Fruit fly (Drosophila melanogaster) whole organism, embryonic: ENCODE measurements around the gene MTF-1.
A peak's percentile ranks its signal among the peaks of the same experiment; 100 is the strongest.

Experiments used
- CG10209 ChIP-seq: fragments of 200-800 bp; sonication (Bioruptor generic); optimal IDR thresholded peaks from 3 replicates; lab custom pipeline; 2017; ENCODE audit warnings: missing biosample characterization, mild to moderate bottlenecking, missing genetic modification characterization, missing genetic modification reagents
- CG10431 ChIP-seq: fragments of 200-800 bp; sonication (Bioruptor generic); optimal IDR thresholded peaks from 3 replicates; lab custom pipeline; 2018; ENCODE audit warnings: missing biosample characterization, mild to moderate bottlenecking, missing genetic modification characterization
- CG10979 ChIP-seq: fragments of 200-800 bp; sonication (Bioruptor generic); optimal IDR thresholded peaks from 2 replicates; lab custom pipeline; 2018; ENCODE audit warnings: missing biosample characterization, mild to moderate bottlenecking, missing genetic modification characterization, moderate library complexity
- CG14441 ChIP-seq: fragments of 200-800 bp; sonication (Bioruptor generic); IDR thresholded peaks from 2 replicates; pipeline ENCODE4 v1.3.6; 2022; ENCODE audit warnings: missing biosample characterization, missing genetic modification characterization
- CG14667 ChIP-seq: fragments of 200-800 bp; sonication (Bioruptor generic); IDR thresholded peaks from 2 replicates; pipeline ENCODE4 v1.3.6; 2022; ENCODE audit warnings: missing biosample characterization, missing genetic modification characterization
- CG15011 ChIP-seq: fragments of 200-800 bp; sonication (Bioruptor generic); optimal IDR thresholded peaks from 3 replicates; lab custom pipeline; 2018; ENCODE audit warnings: missing biosample characterization, mild to moderate bottlenecking, missing genetic modification characterization
- CG18764 ChIP-seq: fragments of 200-800 bp; sonication (Bioruptor generic); optimal IDR thresholded peaks from 3 replicates; lab custom pipeline; 2016; ENCODE audit warnings: missing biosample characterization, missing genetic modification characterization
- CG2116 ChIP-seq: fragments of 200-800 bp; sonication (Bioruptor generic); optimal IDR thresholded peaks from 3 replicates; lab custom pipeline; 2018; ENCODE audit warnings: missing biosample characterization, mild to moderate bottlenecking, missing genetic modification characterization
- CG30020 ChIP-seq: fragments of 200-800 bp; optimal IDR thresholded peaks from 2 replicates; lab custom pipeline; 2019; ENCODE audit warnings: missing biosample characterization, mild to moderate bottlenecking, missing genetic modification characterization, moderate library complexity
- CG6254 ChIP-seq: fragments of 200-800 bp; sonication (Bioruptor generic); optimal IDR thresholded peaks from 3 replicates; lab custom pipeline; 2017; ENCODE audit warnings: mild to moderate bottlenecking, missing biosample characterization, missing genetic modification reagents, missing genetic modification characterization
- CG8281 ChIP-seq: fragments of 200-800 bp; sonication (Bioruptor generic); optimal IDR thresholded peaks from 2 replicates; lab custom pipeline; 2018; ENCODE audit warnings: missing biosample characterization, mild to moderate bottlenecking, missing genetic modification characterization, moderate library complexity
- CG8290 ChIP-seq, 3 experiments: fragments of 200-800 bp; sonication (Bioruptor generic); optimal IDR thresholded peaks; 2 replicates each; lab custom pipeline; 2016 to 2019; ENCODE audit warnings: missing biosample characterization in 3 of 3, missing genetic modification characterization in 3 of 3, mild to moderate bottlenecking in 2 of 3, moderate library complexity in 1 of 3
- CG9932 ChIP-seq: fragments of 200-800 bp; sonication (Bioruptor generic); IDR thresholded peaks from 2 replicates; pipeline ENCODE4 v1.3.6; 2022; ENCODE audit warnings: missing biosample characterization, missing genetic modification characterization
- Deaf1 ChIP-seq: fragments of 200-800 bp; optimal IDR thresholded peaks from 3 replicates; lab custom pipeline; 2019; ENCODE audit warnings: missing biosample characterization, mild to moderate bottlenecking, missing genetic modification characterization, moderate library complexity
- Dek ChIP-seq: fragments of 200-800 bp; sonication (Bioruptor generic); optimal IDR thresholded peaks from 3 replicates; lab custom pipeline; 2019; ENCODE audit warnings: missing biosample characterization, mild to moderate bottlenecking, missing genetic modification characterization, moderate library complexity
- Gsc ChIP-seq: fragments of 200-800 bp; sonication (Bioruptor generic); IDR thresholded peaks from 2 replicates; pipeline ENCODE4 v1.3.6; 2022; ENCODE audit warnings: missing biosample characterization, missing genetic modification characterization
- Med ChIP-seq: fragments of 200-800 bp; sonication (Bioruptor generic); peaks from one replicate; lab custom pipeline; 2016; ENCODE audit warnings: missing biosample characterization, missing genetic modification characterization, mild to moderate bottlenecking, inconsistent platforms, moderate library complexity
- Meics ChIP-seq: fragments of 200-800 bp; sonication (Bioruptor generic); optimal IDR thresholded peaks from 2 replicates; lab custom pipeline; 2017; ENCODE audit warnings: missing biosample characterization, mild to moderate bottlenecking, missing genetic modification characterization
- Mes4 ChIP-seq: fragments of 200-800 bp; sonication (Bioruptor generic); optimal IDR thresholded peaks from 2 replicates; lab custom pipeline; 2016; ENCODE audit warnings: missing biosample characterization, missing genetic modification characterization
- NFAT ChIP-seq: fragments of 200-800 bp; sonication (Bioruptor generic); IDR thresholded peaks from 2 replicates; pipeline ENCODE4 v1.3.6; 2022; ENCODE audit warnings: missing biosample characterization, missing genetic modification characterization
- Neu2 ChIP-seq: fragments of 200-800 bp; sonication (Bioruptor generic); optimal IDR thresholded peaks from 3 replicates; lab custom pipeline; 2016; ENCODE audit warnings: missing biosample characterization, missing genetic modification characterization, borderline replicate concordance
- Oaz ChIP-seq: fragments of 200-800 bp; sonication (Bioruptor generic); IDR thresholded peaks from 2 replicates; pipeline ENCODE4 v1.3.6; 2022; ENCODE audit warnings: missing biosample characterization, missing genetic modification characterization
- Optix ChIP-seq: fragments of 200-800 bp; sonication (Bioruptor generic); IDR thresholded peaks from 3 replicates; pipeline ENCODE4 v1.3.6; 2022; ENCODE audit warnings: missing biosample characterization, missing genetic modification characterization
- Poxn ChIP-seq: fragments of 200-800 bp; sonication (Bioruptor generic); IDR thresholded peaks from 2 replicates; pipeline ENCODE4 v1.3.6; 2022; ENCODE audit warnings: missing biosample characterization, missing genetic modification characterization
- Ptx1 ChIP-seq: fragments of 200-800 bp; sonication (Bioruptor generic); IDR thresholded peaks from 2 replicates; pipeline ENCODE4 v1.3.6; 2022; ENCODE audit warnings: missing biosample characterization, missing genetic modification characterization
- Sox100B ChIP-seq: fragments of 200-800 bp; sonication (Bioruptor generic); optimal IDR thresholded peaks from 3 replicates; lab custom pipeline; 2018; ENCODE audit warnings: missing biosample characterization, mild to moderate bottlenecking, missing genetic modification characterization
- Sry-β ChIP-seq: fragments of 200-800 bp; sonication (Bioruptor generic); optimal IDR thresholded peaks from 2 replicates; lab custom pipeline; 2018; ENCODE audit warnings: missing biosample characterization, mild to moderate bottlenecking, missing genetic modification characterization, moderate library complexity
- Xbp1 ChIP-seq: fragments of 200-800 bp; sonication (Bioruptor generic); optimal IDR thresholded peaks from 3 replicates; lab custom pipeline; 2016; ENCODE audit warnings: missing biosample characterization, mild to moderate bottlenecking, missing genetic modification characterization
- YL-1 ChIP-seq: fragments of 200-800 bp; sonication (Bioruptor generic); optimal IDR thresholded peaks from 3 replicates; lab custom pipeline; 2017; ENCODE audit warnings: missing biosample characterization, mild to moderate bottlenecking, missing genetic modification characterization
- ato ChIP-seq: fragments of 200-800 bp; sonication (Bioruptor generic); IDR thresholded peaks from 2 replicates; pipeline ENCODE4 v1.3.6; 2022; ENCODE audit warnings: missing biosample characterization, missing genetic modification characterization; ENCODE audit not compliant: partially characterized antibody
- az2 ChIP-seq: fragments of 200-800 bp; sonication (Bioruptor generic); optimal IDR thresholded peaks from 3 replicates; lab custom pipeline; 2016; ENCODE audit warnings: missing biosample characterization, missing genetic modification characterization
- bcd ChIP-seq: fragments of 200-800 bp; sonication (Bioruptor generic); optimal IDR thresholded peaks from 2 replicates; lab custom pipeline; 2017; ENCODE audit warnings: missing biosample characterization, mild to moderate bottlenecking, missing genetic modification characterization
- bsh ChIP-seq, 2 experiments: fragments of 200-800 bp; sonication (Bioruptor generic); optimal IDR thresholded peaks; 2 replicates each; lab custom pipeline; 2017 to 2018; ENCODE audit warnings: mild to moderate bottlenecking in 2 of 2, missing biosample characterization in 2 of 2, missing genetic modification characterization in 2 of 2, moderate library complexity in 1 of 2
- caup ChIP-seq: fragments of 200-800 bp; sonication (Bioruptor generic); optimal IDR thresholded peaks from 3 replicates; lab custom pipeline; 2017; ENCODE audit warnings: missing biosample characterization, mild to moderate bottlenecking, missing genetic modification characterization, moderate library complexity; ENCODE audit not compliant: severe bottlenecking
- chif ChIP-seq, 2 experiments: fragments of 200-800 bp; sonication (Bioruptor generic); optimal IDR thresholded peaks; 3 replicates each; lab custom pipeline; 2016; ENCODE audit warnings: missing biosample characterization in 2 of 2, missing genetic modification characterization in 2 of 2
- ci ChIP-seq: fragments of 200-800 bp; sonication (Bioruptor generic); IDR thresholded peaks from 3 replicates; pipeline ENCODE4 v1.3.6; 2022; ENCODE audit warnings: missing biosample characterization, missing genetic modification characterization
- dpn ChIP-seq, 2 experiments: fragments of 200-800 bp; sonication (Bioruptor generic); optimal IDR thresholded peaks; 3 replicates each; lab custom pipeline; 2016; ENCODE audit warnings: missing biosample characterization in 2 of 2, missing genetic modification characterization in 2 of 2
- gcm ChIP-seq: fragments of 200-800 bp; sonication (Bioruptor generic); optimal IDR thresholded peaks from 2 replicates; lab custom pipeline; 2019; ENCODE audit warnings: missing biosample characterization, mild to moderate bottlenecking, missing genetic modification characterization, moderate library complexity
- gfzf ChIP-seq: fragments of 200-800 bp; sonication (Bioruptor generic); optimal IDR thresholded peaks from 2 replicates; lab custom pipeline; 2016; ENCODE audit warnings: missing biosample characterization, mild to moderate bottlenecking, missing genetic modification characterization, moderate library complexity
- hbn ChIP-seq: fragments of 200-800 bp; sonication (Bioruptor generic); IDR thresholded peaks from 2 replicates; pipeline ENCODE4 v1.3.6; 2022; ENCODE audit warnings: missing biosample characterization, missing genetic modification characterization; ENCODE audit not compliant: partially characterized antibody
- lola ChIP-seq, 3 experiments: fragments of >200 bp in 2 of 3; fragments of 200-800 bp in 1 of 3; sonication (Bioruptor generic) in 1 of 3; optimal IDR thresholded peaks; 2 replicates each; lab custom pipeline; 2017 to 2019; ENCODE audit warnings: missing biosample characterization in 3 of 3, missing genetic modification characterization in 3 of 3, mild to moderate bottlenecking in 1 of 3, moderate library complexity in 1 of 3
- nerfin-1 ChIP-seq: fragments of 200-800 bp; sonication (Bioruptor generic); optimal IDR thresholded peaks from 3 replicates; lab custom pipeline; 2019; ENCODE audit warnings: missing biosample characterization, mild to moderate bottlenecking, missing genetic modification characterization, moderate library complexity
- onecut ChIP-seq: fragments of 200-800 bp; sonication (Bioruptor generic); IDR thresholded peaks from 2 replicates; pipeline ENCODE4 v1.3.6; 2022; ENCODE audit warnings: missing biosample characterization, missing genetic modification characterization
- pho ChIP-seq: fragments of 200-800 bp; sonication (Bioruptor generic); optimal IDR thresholded peaks from 2 replicates; lab custom pipeline; 2016; ENCODE audit warnings: missing biosample characterization, missing genetic modification characterization
- pzg ChIP-seq: fragments of 200-800 bp; sonication (Bioruptor generic); optimal IDR thresholded peaks from 3 replicates; lab custom pipeline; 2018; ENCODE audit warnings: missing biosample characterization, mild to moderate bottlenecking, missing genetic modification characterization, moderate library complexity
- row ChIP-seq: fragments of 200-800 bp; sonication (Bioruptor generic); IDR thresholded peaks from 3 replicates; pipeline ENCODE4 v1.3.6; 2022; ENCODE audit warnings: missing biosample characterization, missing genetic modification characterization
- sens-2 ChIP-seq: fragments of 200-800 bp; sonication (Bioruptor generic); IDR thresholded peaks from 2 replicates; pipeline ENCODE4 v1.3.6; 2022; ENCODE audit warnings: missing biosample characterization, missing genetic modification characterization
- slbo ChIP-seq: fragments of 200-800 bp; sonication (Bioruptor generic); IDR thresholded peaks from 2 replicates; pipeline ENCODE4 v1.3.6; 2022; ENCODE audit warnings: missing biosample characterization, missing genetic modification characterization
- zfh1 ChIP-seq: fragments of 200-800 bp; sonication (Bioruptor generic); IDR thresholded peaks from 3 replicates; pipeline ENCODE4 v1.3.6; 2022; ENCODE audit warnings: missing biosample characterization, missing genetic modification characterization

Gene MTF-1

DNA sequence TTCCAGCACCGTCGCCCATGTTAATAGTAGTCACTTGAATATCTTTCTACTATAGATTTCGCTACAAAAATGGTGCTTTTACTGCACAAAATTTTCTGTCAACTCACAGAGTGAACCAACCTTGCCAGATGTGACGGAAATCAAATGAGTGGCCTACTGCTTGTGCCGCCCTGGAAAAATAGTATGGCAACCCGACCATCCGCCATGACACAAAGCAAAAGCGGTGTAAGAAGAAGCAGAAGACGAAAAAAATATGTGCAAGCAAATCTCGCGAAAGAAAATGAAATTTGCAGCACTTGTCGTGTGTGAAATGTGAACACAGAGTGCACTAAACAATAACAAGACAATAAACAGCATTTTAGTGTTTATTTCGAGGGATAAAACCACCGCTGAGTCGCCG lies 46.7 kb downstream of the MTF-1 start, which contains the start of the genes Uch-L5 and Jarid2 (continued):
- no peak for TF ChIP-seq CG6254 (GFP tag; lab: Kevin White, UChicago)
- TF ChIP-seq CG8290 (GFP tag; optimal IDR thresholded peaks at IDR 0.05; lab: Kevin White, UChicago): no peak
- TF ChIP-seq CG8290 (tag; optimal IDR thresholded peaks at IDR 0.05; lab: Kevin White, UChicago): no peak
- TF ChIP-seq zfh1: no peak
- 0 out of 2 replicates have a peak, but pooled peaks have one; percentile 23 for TF ChIP-seq Ptx1 (GFP tag; lab: Robert Waterston, UW)
- TF ChIP-seq bsh (GFP tag; optimal IDR thresholded peaks at IDR 0.05; lab: Kevin White, UChicago): peak in 1 of 2 experiments; percentile 0
- 0 out of 3 replicates have a peak, but pooled peaks have one; percentile 37 for TF ChIP-seq Optix (GFP tag; lab: Robert Waterston, UW)
- TF ChIP-seq Deaf1 (tag; lab: Kevin White, UChicago): peak; percentile 10
- peak; percentile 33 to 38 for TF ChIP-seq chif (GFP tag; optimal IDR thresholded peaks at IDR 0.05; lab: Kevin White, UChicago)
- no peak for TF ChIP-seq Dek (tag; lab: Kevin White, UChicago)
- TF ChIP-seq CG18764 (GFP tag; lab: Kevin White, UChicago): peak; percentile 23
- peak; percentile 42 for TF ChIP-seq gfzf
- peak; percentile 15 for TF ChIP-seq CG10209
- peak; percentile 52 for TF ChIP-seq bcd (GFP tag; lab: Kevin White, UChicago)
- TF ChIP-seq Gsc (GFP tag; lab: Robert Waterston, UW): no peak
- TF ChIP-seq onecut (GFP tag; lab: Robert Waterston, UW): peak; percentile 31
- peak; percentile 95 for TF ChIP-seq pzg (GFP tag; lab: Kevin White, UChicago)
- TF ChIP-seq CG9932 (GFP tag; lab: Robert Waterston, UW): peak; percentile 23; the same call in 1 of the 2 replicates
- peak; percentile 37 for TF ChIP-seq caup (GFP tag; lab: Kevin White, UChicago)
- no peak for TF ChIP-seq Neu2 (GFP tag; lab: Kevin White, UChicago)
- TF ChIP-seq Meics (GFP tag; lab: Kevin White, UChicago): peak; percentile 57
- TF ChIP-seq CG14441 (GFP tag; lab: Robert Waterston, UW): 0 out of 2 replicates have a peak, but pooled peaks have one; percentile 12
- TF ChIP-seq row (GFP tag; lab: Robert Waterston, UW): peak; percentile 37; the same call in 2 of the 3 replicates
- TF ChIP-seq NFAT: peak; percentile 69
- TF ChIP-seq Oaz (GFP tag; lab: Robert Waterston, UW): no peak
- peak; percentile 51 for TF ChIP-seq pho
- no peak for TF ChIP-seq lola (GFP tag; optimal IDR thresholded peaks at IDR 0.05; lab: Kevin White, UChicago)
- TF ChIP-seq CG30020 (tag; lab: Kevin White, UChicago): peak; percentile 43
- peak; percentile 94 for TF ChIP-seq Med (GFP tag; lab: Kevin White, UChicago)
- TF ChIP-seq Xbp1: peak; percentile 68
- TF ChIP-seq CG10431 (GFP tag; lab: Kevin White, UChicago): no peak
- TF ChIP-seq ato: 0 out of 2 replicates have a peak, but pooled peaks have one; percentile 32
- TF ChIP-seq az2 (GFP tag; lab: Kevin White, UChicago): peak; percentile 28
- TF ChIP-seq ci (GFP tag; lab: Robert Waterston, UW): peak; percentile 79; the same call in 2 of the 3 replicates
- TF ChIP-seq Sry-β (GFP tag; lab: Kevin White, UChicago): peak; percentile 31
- no peak for TF ChIP-seq CG8281 (tag; lab: Kevin White, UChicago)
- TF ChIP-seq gcm (GFP tag; lab: Kevin White, UChicago): peak; percentile 17
- peak; percentile 68 for TF ChIP-seq slbo (GFP tag; lab: Robert Waterston, UW)
- TF ChIP-seq YL-1 (GFP tag; lab: Kevin White, UChicago): peak; percentile 98
- TF ChIP-seq CG15011: no peak
- no peak for TF ChIP-seq Poxn (GFP tag; lab: Robert Waterston, UW)
- no peak for TF ChIP-seq sens-2 (GFP tag; lab: Robert Waterston, UW)
- TF ChIP-seq Mes4: peak; percentile 14
- TF ChIP-seq CG14667: no peak
- peak; percentile 27 for TF ChIP-seq nerfin-1 (tag; lab: Kevin White, UChicago)
- peak; percentile 33 to 57 for TF ChIP-seq dpn (GFP tag; optimal IDR thresholded peaks at IDR 0.05; lab: Kevin White, UChicago)
- peak; percentile 48 for TF ChIP-seq CG10979 (tag; lab: Kevin White, UChicago)
- TF ChIP-seq Sox100B (GFP tag; lab: Kevin White, UChicago): no peak
- TF ChIP-seq hbn (GFP tag; lab: Robert Waterston, UW): no peak
- TF ChIP-seq CG2116 (GFP tag; lab: Kevin White, UChicago): peak; percentile 63
